Fruit fly (Drosophila melanogaster): Measurements from ENCODE around the gene CG3448.

Gene CG3448

dm6 chr3L:9471151-9471903, 20.0 kb upstream of the CG3448 start:
- TF ChIP-seq Myc (optimal IDR thresholded peaks at IDR 0.05), result no peak
- no peak for TF ChIP-seq psq (optimal IDR thresholded peaks at IDR 0.05)
- no peak for TF ChIP-seq insv (optimal IDR thresholded peaks at IDR 0.05)
- no peak for TF ChIP-seq h (optimal IDR thresholded peaks at IDR 0.05)
- no peak for TF ChIP-seq ttk (optimal IDR thresholded peaks at IDR 0.05)
- TF ChIP-seq Sin3A (optimal IDR thresholded peaks at IDR 0.05), result no peak

- TF ChIP-seq h (optimal IDR thresholded peaks at IDR 0.05) (no peak), ttk (optimal IDR thresholded peaks at IDR 0.05) (no peak), psq (optimal IDR thresholded peaks at IDR 0.05) (no peak), Myc (optimal IDR thresholded peaks at IDR 0.05) (no peak), Sin3A (optimal IDR thresholded peaks at IDR 0.05) (no peak), insv (optimal IDR thresholded peaks at IDR 0.05) (no peak)
Observed at dm6 chr3L:9469079-9469478, 17.7 kb upstream of the CG3448 start.

- TF ChIP-seq ttk (optimal IDR thresholded peaks at IDR 0.05), result no peak
- TF ChIP-seq insv (optimal IDR thresholded peaks at IDR 0.05), result no peak
- TF ChIP-seq h (optimal IDR thresholded peaks at IDR 0.05), result no peak
- no peak for TF ChIP-seq psq (optimal IDR thresholded peaks at IDR 0.05)
- TF ChIP-seq Myc (optimal IDR thresholded peaks at IDR 0.05), result no peak
- TF ChIP-seq Sin3A (optimal IDR thresholded peaks at IDR 0.05), result no peak
Observed at dm6 chr3L:9468261-9468890, 17.0 kb upstream of the CG3448 start.

dm6 chr3L:9467763-9468206, 16.4 kb upstream of the CG3448 start:
- TF ChIP-seq insv (optimal IDR thresholded peaks at IDR 0.05) (no peak), ttk (optimal IDR thresholded peaks at IDR 0.05) (no peak), psq (optimal IDR thresholded peaks at IDR 0.05) (no peak), Sin3A (optimal IDR thresholded peaks at IDR 0.05) (no peak), h (optimal IDR thresholded peaks at IDR 0.05) (no peak), Myc (optimal IDR thresholded peaks at IDR 0.05) (no peak)

- TF ChIP-seq Myc (optimal IDR thresholded peaks at IDR 0.05), result no peak
- TF ChIP-seq h (optimal IDR thresholded peaks at IDR 0.05), result no peak
- TF ChIP-seq ttk (optimal IDR thresholded peaks at IDR 0.05), result no peak
- no peak for TF ChIP-seq insv (optimal IDR thresholded peaks at IDR 0.05)
Observed at dm6 chr3L:9467267-9467666, 15.9 kb upstream of the CG3448 start.

- TF ChIP-seq Myc (optimal IDR thresholded peaks at IDR 0.05) (no peak), insv (optimal IDR thresholded peaks at IDR 0.05) (no peak), h (optimal IDR thresholded peaks at IDR 0.05) (no peak), ttk (optimal IDR thresholded peaks at IDR 0.05) (no peak), psq (optimal IDR thresholded peaks at IDR 0.05) (no peak), Sin3A (optimal IDR thresholded peaks at IDR 0.05) (no peak)
Observed at dm6 chr3L:9466595-9466994, 15.2 kb upstream of the CG3448 start.

- TF ChIP-seq h (optimal IDR thresholded peaks at IDR 0.05) (no peak), psq (optimal IDR thresholded peaks at IDR 0.05) (no peak), insv (optimal IDR thresholded peaks at IDR 0.05) (no peak), Myc (optimal IDR thresholded peaks at IDR 0.05) (no peak), ttk (optimal IDR thresholded peaks at IDR 0.05) (no peak), Sin3A (optimal IDR thresholded peaks at IDR 0.05) (no peak)
Observed at dm6 chr3L:9465652-9466244, 14.4 kb upstream of the CG3448 start.

- TF ChIP-seq insv (optimal IDR thresholded peaks at IDR 0.05) (no peak), Myc (optimal IDR thresholded peaks at IDR 0.05) (no peak), ttk (optimal IDR thresholded peaks at IDR 0.05) (no peak), psq (optimal IDR thresholded peaks at IDR 0.05) (no peak), h (optimal IDR thresholded peaks at IDR 0.05) (no peak), Sin3A (optimal IDR thresholded peaks at IDR 0.05) (no peak)
Observed at dm6 chr3L:9462794-9463193, 11.4 kb upstream of the CG3448 start.

- TF ChIP-seq ttk (optimal IDR thresholded peaks at IDR 0.05) (no peak), psq (optimal IDR thresholded peaks at IDR 0.05) (no peak), h (optimal IDR thresholded peaks at IDR 0.05) (no peak), Myc (optimal IDR thresholded peaks at IDR 0.05) (no peak), Sin3A (optimal IDR thresholded peaks at IDR 0.05) (no peak), insv (optimal IDR thresholded peaks at IDR 0.05) (no peak)
Observed at dm6 chr3L:9462247-9462769, 10.9 kb upstream of the CG3448 start.

dm6 chr3L:9461670-9462246, 10.4 kb upstream of the CG3448 start:
- TF ChIP-seq h (optimal IDR thresholded peaks at IDR 0.05) (no peak), ttk (optimal IDR thresholded peaks at IDR 0.05) (no peak), psq (optimal IDR thresholded peaks at IDR 0.05) (no peak), insv (optimal IDR thresholded peaks at IDR 0.05) (no peak), Myc (optimal IDR thresholded peaks at IDR 0.05) (no peak), Sin3A (optimal IDR thresholded peaks at IDR 0.05) (no peak)

dm6 chr3L:9460775-9461491, 9.6 kb upstream of the CG3448 start, which contains the start of the genes CG3434 and CG44838:
Gene CG3434 (minus strand): TSS chr3L:9460799.
Gene CG44838 (plus strand): TSS chr3L:9461050.
- TF ChIP-seq insv (optimal IDR thresholded peaks at IDR 0.05) (no peak), psq (optimal IDR thresholded peaks at IDR 0.05) (no peak), h (optimal IDR thresholded peaks at IDR 0.05) (no peak), ttk (optimal IDR thresholded peaks at IDR 0.05) (no peak)

Data from Kc167 (cell line).